Worm (Caenorhabditis elegans): ENCODE results near the gene M02D8.2.

The M02D8.2 gene

ce11 chrX:8752546-8752945 lies 13.1 kb downstream of the M02D8.2 start:
- TF ChIP-seq zag-1 (tag; optimal IDR thresholded peaks at IDR 0.05): no peak
- no peak for TF ChIP-seq ceh-16 (tag; optimal IDR thresholded peaks at IDR 0.05)
- no peak for TF ChIP-seq egl-27 (tag; optimal IDR thresholded peaks at IDR 0.05)
- no peak for TF ChIP-seq fkh-10 (GFP tag; optimal IDR thresholded peaks at IDR 0.05)
- peak; percentile 81 for TF ChIP-seq nhr-43 (tag; optimal IDR thresholded peaks at IDR 0.05; ENCODE audit: poor library complexity, severe bottlenecking)
- TF ChIP-seq nhr-76 (tag; optimal IDR thresholded peaks at IDR 0.05): no peak
- no peak for TF ChIP-seq ceh-9 (tag; optimal IDR thresholded peaks at IDR 0.05)
- TF ChIP-seq elt-3 (tag; optimal IDR thresholded peaks at IDR 0.05): peak in 1 of 3 experiments; percentile 12
- TF ChIP-seq fkh-2 (tag; optimal IDR thresholded peaks at IDR 0.05): no peak
- TF ChIP-seq snpc-4 (tag; optimal IDR thresholded peaks at IDR 0.05): no peak
- no peak for TF ChIP-seq nfya-1 (tag; optimal IDR thresholded peaks at IDR 0.05; ENCODE audit: insufficient read depth)
- no peak for TF ChIP-seq nhr-237 (tag; optimal IDR thresholded peaks at IDR 0.05)
- no peak for TF ChIP-seq skn-1 (tag; optimal IDR thresholded peaks at IDR 0.05)
- no peak for TF ChIP-seq nhr-67 (tag; optimal IDR thresholded peaks at IDR 0.05)
- TF ChIP-seq unc-39 (tag; optimal IDR thresholded peaks at IDR 0.05): no peak
- TF ChIP-seq tbx-2 (tag; optimal IDR thresholded peaks at IDR 0.05): no peak
- TF ChIP-seq ztf-4 (tag; optimal IDR thresholded peaks at IDR 0.05): no peak
- no peak for TF ChIP-seq lsy-12 (tag; optimal IDR thresholded peaks at IDR 0.05)
- TF ChIP-seq daf-12 (tag; optimal IDR thresholded peaks at IDR 0.05): no peak
- no peak for TF ChIP-seq lin-39 (tag; optimal IDR thresholded peaks at IDR 0.05)
- peak; percentile 29 for TF ChIP-seq pqm-1 (tag; optimal IDR thresholded peaks at IDR 0.05)
- no peak for TF ChIP-seq ztf-11 (tag; optimal IDR thresholded peaks at IDR 0.05)
- TF ChIP-seq nhr-77 (tag; optimal IDR thresholded peaks at IDR 0.05): no peak
- peak; percentile 44 for TF ChIP-seq mdl-1 (tag; optimal IDR thresholded peaks at IDR 0.05)
- TF ChIP-seq nhr-28 (tag; optimal IDR thresholded peaks at IDR 0.05): no peak
- no peak for TF ChIP-seq sea-2 (GFP tag; optimal IDR thresholded peaks at IDR 0.05)
- no peak for TF ChIP-seq lin-15B (tag; optimal IDR thresholded peaks at IDR 0.05)
- TF ChIP-seq unc-62 (GFP tag; optimal IDR thresholded peaks at IDR 0.05): no peak
- TF ChIP-seq ceh-28 (tag; optimal IDR thresholded peaks at IDR 0.05): no peak
- no peak for TF ChIP-seq R02D3.7 (tag; optimal IDR thresholded peaks at IDR 0.05)
- no peak for TF ChIP-seq mml-1 (tag; optimal IDR thresholded peaks at IDR 0.05)
- TF ChIP-seq ama-1 (optimal IDR thresholded peaks at IDR 0.05): no peak
- no peak for TF ChIP-seq hmg-11 (tag; optimal IDR thresholded peaks at IDR 0.05)
- peak; percentile 52 for TF ChIP-seq nhr-25 (tag; optimal IDR thresholded peaks at IDR 0.05)
- no peak for TF ChIP-seq elt-2 (tag; optimal IDR thresholded peaks at IDR 0.05)
- no peak for TF ChIP-seq ceh-82 (tag; optimal IDR thresholded peaks at IDR 0.05)
- TF ChIP-seq jun-1 (tag; optimal IDR thresholded peaks at IDR 0.05): no peak
- TF ChIP-seq pha-4 (tag; optimal IDR thresholded peaks at IDR 0.05): no peak
- peak; percentile 68 for TF ChIP-seq nhr-23 (tag; optimal IDR thresholded peaks at IDR 0.05)
- TF ChIP-seq ZK546.5 (tag; optimal IDR thresholded peaks at IDR 0.05): no peak

- TF ChIP-seq elt-2 (tag; optimal IDR thresholded peaks at IDR 0.05) (peak; percentile 12), ceh-28 (tag; optimal IDR thresholded peaks at IDR 0.05) (no peak), pha-4 (tag; optimal IDR thresholded peaks at IDR 0.05) (peak; percentile 6), nhr-76 (tag; optimal IDR thresholded peaks at IDR 0.05) (no peak), aly-2 (tag; optimal IDR thresholded peaks at IDR 0.05) (no peak)
Observed at ce11 chrX:8754285-8754795, 14.9 kb downstream of the M02D8.2 start.

- TF ChIP-seq elt-2 (tag; optimal IDR thresholded peaks at IDR 0.05) (peak; percentile 74), mdl-1 (tag; optimal IDR thresholded peaks at IDR 0.05) (no peak), egl-27 (tag; optimal IDR thresholded peaks at IDR 0.05) (no peak), pqm-1 (tag; optimal IDR thresholded peaks at IDR 0.05) (peak; percentile 67), aly-2 (tag; optimal IDR thresholded peaks at IDR 0.05) (no peak), lin-15B (tag; optimal IDR thresholded peaks at IDR 0.05) (no peak), pha-4 (tag; optimal IDR thresholded peaks at IDR 0.05) (peak; percentile 30), fos-1 (tag; optimal IDR thresholded peaks at IDR 0.05) (no peak), lsy-12 (tag; optimal IDR thresholded peaks at IDR 0.05) (no peak), jun-1 (tag; optimal IDR thresholded peaks at IDR 0.05) (no peak)
Observed at ce11 chrX:8755987-8756386, 16.5 kb downstream of the M02D8.2 start.
